Worm (Caenorhabditis elegans) whole organism, late embryonic: ENCODE results near the gene F54H12.4.

Source experiments
- ahr-1 ChIP-seq: sonication (generic microtip); optimal IDR thresholded peaks from 2 replicates; lab custom pipeline; 2016; ENCODE audit warnings: missing genetic modification characterization, missing compliant biosample characterization
- ceh-48 ChIP-seq: sonication (generic microtip); optimal IDR thresholded peaks from 2 replicates; lab custom pipeline; 2016; ENCODE audit warnings: missing genetic modification characterization, inconsistent platforms, missing compliant biosample characterization
- hlh-8 ChIP-seq: sonication (generic microtip); optimal IDR thresholded peaks from 2 replicates; lab custom pipeline; 2016; ENCODE audit warnings: missing genotype, missing genetic modification characterization, missing compliant biosample characterization
- nhr-11 ChIP-seq: fragments of 150-350 bp; optimal IDR thresholded peaks from 2 replicates; lab custom pipeline; 2014; ENCODE audit warnings: missing biosample characterization, missing genetic modification characterization
- zip-5 ChIP-seq: sonication (generic microtip); optimal IDR thresholded peaks from 2 replicates; lab custom pipeline; 2016; ENCODE audit warnings: missing genetic modification characterization, missing compliant biosample characterization

DNA sequence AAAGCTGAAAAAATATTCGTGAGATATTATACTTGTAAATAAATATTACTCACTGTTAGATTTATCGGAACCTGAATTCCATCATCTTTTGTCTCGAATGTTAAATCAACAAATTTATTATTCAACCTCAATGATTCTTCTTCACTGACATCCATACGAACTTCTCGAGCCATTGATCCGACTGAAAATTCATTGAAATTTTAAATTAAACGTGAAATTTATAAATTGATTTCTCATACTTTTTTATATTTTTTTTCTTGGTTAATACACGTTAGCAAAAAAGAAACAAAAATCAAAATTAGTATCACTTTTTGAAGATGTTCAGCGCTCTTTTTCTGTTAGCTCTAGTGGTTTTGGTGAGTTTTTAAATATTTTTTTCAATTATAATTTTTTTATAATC, 42.7 kb downstream of the F54H12.4 start, which contains the start of gene C29E4.14:
- no peak for TF ChIP-seq ceh-48 (tag; lab: Kevin White, UChicago)
- no peak for TF ChIP-seq hlh-8
- TF ChIP-seq ahr-1 (tag; lab: Kevin White, UChicago) = no peak
- TF ChIP-seq zip-5 (tag; lab: Kevin White, UChicago) = no peak
- TF ChIP-seq nhr-11 (tag; lab: Kevin White, UChicago) = no peak
